Worm (Caenorhabditis elegans): ENCODE results near the gene sox-4.

The sox-4 gene

DNA sequence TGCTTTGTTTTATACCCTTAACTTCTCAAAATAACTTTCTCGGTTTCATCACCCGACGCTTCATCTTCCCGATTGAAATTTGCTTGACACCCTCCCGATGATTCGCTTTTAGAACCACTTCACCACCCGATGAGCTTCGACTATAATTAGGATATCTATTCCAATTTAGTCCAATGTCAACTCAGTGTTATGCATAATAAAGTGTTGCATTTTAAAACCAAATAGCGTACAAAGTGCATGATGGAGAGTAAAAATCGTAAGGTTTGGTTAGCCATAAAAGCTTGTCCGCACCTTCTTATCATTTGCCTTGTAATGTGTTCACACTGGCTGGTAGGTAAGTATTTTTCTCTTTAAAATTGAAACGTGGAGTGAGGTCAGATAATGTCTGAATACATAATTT, 9.9 kb downstream of the sox-4 start, which contains the start of gene C12D12.1:
C12D12.1 (plus strand) TSS at position 301 of the 400 bp plus-strand sequence.
- no peak for TF ChIP-seq Y95B8A.8 (GFP tag; IDR thresholded peaks at IDR 0.05)
- TF ChIP-seq egrh-3 (GFP tag; IDR thresholded peaks at IDR 0.05) = no peak
- no peak for TF ChIP-seq ztf-6 (GFP tag; IDR thresholded peaks at IDR 0.05)
- no peak for TF ChIP-seq Y67H2A.10 (GFP tag; conservative IDR thresholded peaks at IDR 0.05)
- TF ChIP-seq nhr-120 (GFP tag; IDR thresholded peaks at IDR 0.05) = no peak
- no peak for TF ChIP-seq dpff-1 (tag; optimal IDR thresholded peaks at IDR 0.05)
- TF ChIP-seq cebp-2 (GFP tag; IDR thresholded peaks at IDR 0.05) = no peak
- no peak for TF ChIP-seq nfya-2 (GFP tag; IDR thresholded peaks at IDR 0.05)
- TF ChIP-seq sptf-2 (GFP tag; optimal IDR thresholded peaks at IDR 0.05) = no peak
- TF ChIP-seq madf-6 (GFP tag; IDR thresholded peaks at IDR 0.05) = no peak
- no peak for TF ChIP-seq nhr-80 (tag; optimal IDR thresholded peaks at IDR 0.05)

DNA sequence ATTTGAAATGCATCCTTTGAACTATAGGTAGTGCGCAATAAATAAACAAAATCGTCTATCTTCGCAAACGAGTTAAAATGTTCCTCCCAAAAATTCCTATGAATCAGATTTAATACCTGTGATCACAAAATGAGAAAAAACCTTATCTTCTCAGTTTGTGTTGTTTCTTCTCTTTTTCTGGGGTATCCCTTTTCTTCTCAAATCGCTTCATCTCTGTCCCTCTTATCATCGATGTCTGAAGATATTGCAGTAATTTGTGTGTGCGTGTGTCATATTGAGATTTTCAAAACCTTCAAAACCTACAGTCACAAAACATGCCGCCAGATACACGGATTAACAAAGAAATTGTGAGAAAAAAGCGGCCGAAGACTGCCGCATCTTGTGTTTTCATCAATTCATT, 13.0 kb downstream of the sox-4 start, which contains the start of gene glt-1:
glt-1 (plus strand) TSS at position 251 of the 400 bp plus-strand sequence.
- TF ChIP-seq hsf-1 (GFP tag; IDR thresholded peaks at IDR 0.05) = no peak
- TF ChIP-seq zfh-2 (GFP tag; conservative IDR thresholded peaks at IDR 0.05) = no peak
- TF ChIP-seq ztf-18 (tag; optimal IDR thresholded peaks at IDR 0.05) = no peak
- no peak for TF ChIP-seq egl-18 (GFP tag; IDR thresholded peaks at IDR 0.05)
- no peak for TF ChIP-seq let-607 (tag; optimal IDR thresholded peaks at IDR 0.05)
- TF ChIP-seq B0035.1 (tag; optimal IDR thresholded peaks at IDR 0.05) = no peak
- TF ChIP-seq F57C9.4 (tag; optimal IDR thresholded peaks at IDR 0.05) = no peak
- no peak for TF ChIP-seq bed-1 (GFP tag; IDR thresholded peaks at IDR 0.05)
- TF ChIP-seq dpl-1 (GFP tag; optimal IDR thresholded peaks at IDR 0.05) = no peak
- TF ChIP-seq hlh-26 (GFP tag; conservative IDR thresholded peaks at IDR 0.05) = no peak

ce11 chrX:3494634-3495033, 14.2 kb downstream of the sox-4 start:
- TF ChIP-seq attf-6 (GFP tag; IDR thresholded peaks at IDR 0.05) = no peak
- no peak for TF ChIP-seq mes-4 (tag; optimal IDR thresholded peaks at IDR 0.05)
- no peak for TF ChIP-seq nhr-120 (GFP tag; IDR thresholded peaks at IDR 0.05)
- TF ChIP-seq F37B4.10 (GFP tag; IDR thresholded peaks at IDR 0.05) = no peak
- no peak for TF ChIP-seq hmg-1.2 (GFP tag; IDR thresholded peaks at IDR 0.05)
- TF ChIP-seq F39B2.1 (GFP tag; IDR thresholded peaks at IDR 0.05) = no peak
- no peak for TF ChIP-seq F55B11.4 (tag; optimal IDR thresholded peaks at IDR 0.05; ENCODE audit: borderline replicate concordance, insufficient read depth)
- TF ChIP-seq zfh-2 (GFP tag; conservative IDR thresholded peaks at IDR 0.05) = no peak
- TF ChIP-seq lsy-27 (tag; optimal IDR thresholded peaks at IDR 0.05; ENCODE audit: borderline replicate concordance, insufficient read depth) = no peak
- TF ChIP-seq ccch-3 (GFP tag; optimal IDR thresholded peaks at IDR 0.05) = no peak

DNA sequence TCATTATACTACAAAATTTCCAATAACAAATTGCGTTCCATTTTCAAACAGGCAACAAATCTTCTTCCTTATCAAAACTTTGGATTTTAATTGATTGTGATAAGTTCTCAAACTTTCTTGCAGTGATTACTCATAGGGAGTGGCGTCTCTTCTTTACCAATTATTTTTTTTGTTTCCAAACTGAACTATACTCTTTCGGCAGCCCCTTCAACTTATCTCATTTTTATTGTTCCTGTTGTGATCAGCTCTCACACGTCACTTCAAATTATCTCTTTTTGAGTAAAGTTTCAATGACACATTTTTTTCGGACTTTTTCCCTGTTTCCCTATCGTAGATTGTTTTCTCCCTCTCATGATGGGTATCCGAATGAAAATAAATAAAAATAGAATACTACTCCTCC, 16.4 kb downstream of the sox-4 start:
- TF ChIP-seq ztf-6 (GFP tag; IDR thresholded peaks at IDR 0.05) = no peak
- TF ChIP-seq zim-3 (tag; optimal IDR thresholded peaks at IDR 0.05) = no peak
- TF ChIP-seq atf-7 (tag; optimal IDR thresholded peaks at IDR 0.05) = no peak

ce11 chrX:3488993-3489392, 19.8 kb downstream of the sox-4 start, which contains the start of gene C12D12.3:
TSS of gene C12D12.3 (plus strand) at chrX:3489293.
- TF ChIP-seq ceh-40 (GFP tag; IDR thresholded peaks at IDR 0.05) = no peak
- no peak for TF ChIP-seq zfh-2 (GFP tag; conservative IDR thresholded peaks at IDR 0.05)

Measured in whole organism, young adult.